Worm (Caenorhabditis elegans) whole organism, mixed stage, embryonic: ENCODE results near the gene R148.7.

Experiments used
- ceh-39 ChIP-seq: fragments of 150-350 bp; optimal IDR thresholded peaks from 2 replicates; lab custom pipeline; 2014; ENCODE audit warnings: missing biosample characterization, missing genetic modification characterization
- ces-1 ChIP-seq: fragments of 150-350 bp; optimal IDR thresholded peaks from 2 replicates; lab custom pipeline; 2014; ENCODE audit warnings: missing biosample characterization, missing genetic modification reagents, missing genetic modification characterization
- elt-1 ChIP-seq: sonication (generic microtip); optimal IDR thresholded peaks from 2 replicates; lab custom pipeline; 2017; ENCODE audit warnings: missing genetic modification characterization, mild to moderate bottlenecking, missing compliant biosample characterization, antibody characterized with exemption, moderate library complexity, borderline replicate concordance; ENCODE audit not compliant: insufficient read depth
- lin-13 ChIP-seq: fragments of 150-350 bp; optimal IDR thresholded peaks from 2 replicates; lab custom pipeline; 2014; ENCODE audit warnings: missing biosample characterization, missing genetic modification characterization
- nhr-237 ChIP-seq: fragments of 150-350 bp; optimal IDR thresholded peaks from 2 replicates; lab custom pipeline; 2014; ENCODE audit warnings: missing biosample characterization, missing genetic modification characterization
- snpc-4 ChIP-seq: fragments of 150-350 bp; optimal IDR thresholded peaks from 2 replicates; lab custom pipeline; 2014; ENCODE audit warnings: missing biosample characterization, missing genetic modification characterization
- unc-39 ChIP-seq: fragments of 150-350 bp; optimal IDR thresholded peaks from 2 replicates; lab custom pipeline; 2014; ENCODE audit warnings: missing biosample characterization, missing genetic modification characterization
- unc-62 ChIP-seq: fragments of 150-350 bp; optimal IDR thresholded peaks from 2 replicates; lab custom pipeline; 2014; ENCODE audit warnings: missing biosample characterization, missing genetic modification reagents, missing genetic modification characterization
- ztf-11 ChIP-seq: fragments of 150-350 bp; optimal IDR thresholded peaks from 2 replicates; lab custom pipeline; 2014; ENCODE audit warnings: missing biosample characterization, missing genetic modification characterization

DNA sequence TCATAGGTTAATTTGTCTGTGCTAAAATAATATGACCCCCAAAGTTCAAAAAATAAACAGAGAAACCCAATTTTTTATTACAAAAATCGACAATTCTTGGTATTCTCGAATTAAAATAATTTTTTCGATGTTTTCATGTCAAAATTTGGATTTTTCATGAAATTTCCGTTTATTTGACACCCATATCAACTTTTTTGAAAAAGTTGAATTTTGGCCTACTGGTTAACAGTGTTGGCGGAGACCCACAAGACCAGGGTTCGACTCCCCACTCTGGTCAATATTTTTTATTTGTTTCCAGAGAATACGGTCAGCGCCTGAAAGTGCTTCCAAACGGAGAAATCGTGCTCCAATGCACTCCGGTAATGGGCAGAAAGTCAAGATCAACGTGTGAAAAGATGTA lies 6.5 kb downstream of the R148.7 start:
- TF ChIP-seq ces-1 (no peak), unc-62 (GFP tag; lab: Kevin White, UChicago) (no peak), nhr-237 (tag; lab: Kevin White, UChicago) (no peak), lin-13 (no peak), elt-1 (no peak), ztf-11 (no peak), unc-39 (tag; lab: Kevin White, UChicago) (no peak), snpc-4 (no peak), ceh-39 (no peak)
